Fruit fly (Drosophila melanogaster): Measurements from ENCODE around the gene CG13457.

Gene CG13457

DNA sequence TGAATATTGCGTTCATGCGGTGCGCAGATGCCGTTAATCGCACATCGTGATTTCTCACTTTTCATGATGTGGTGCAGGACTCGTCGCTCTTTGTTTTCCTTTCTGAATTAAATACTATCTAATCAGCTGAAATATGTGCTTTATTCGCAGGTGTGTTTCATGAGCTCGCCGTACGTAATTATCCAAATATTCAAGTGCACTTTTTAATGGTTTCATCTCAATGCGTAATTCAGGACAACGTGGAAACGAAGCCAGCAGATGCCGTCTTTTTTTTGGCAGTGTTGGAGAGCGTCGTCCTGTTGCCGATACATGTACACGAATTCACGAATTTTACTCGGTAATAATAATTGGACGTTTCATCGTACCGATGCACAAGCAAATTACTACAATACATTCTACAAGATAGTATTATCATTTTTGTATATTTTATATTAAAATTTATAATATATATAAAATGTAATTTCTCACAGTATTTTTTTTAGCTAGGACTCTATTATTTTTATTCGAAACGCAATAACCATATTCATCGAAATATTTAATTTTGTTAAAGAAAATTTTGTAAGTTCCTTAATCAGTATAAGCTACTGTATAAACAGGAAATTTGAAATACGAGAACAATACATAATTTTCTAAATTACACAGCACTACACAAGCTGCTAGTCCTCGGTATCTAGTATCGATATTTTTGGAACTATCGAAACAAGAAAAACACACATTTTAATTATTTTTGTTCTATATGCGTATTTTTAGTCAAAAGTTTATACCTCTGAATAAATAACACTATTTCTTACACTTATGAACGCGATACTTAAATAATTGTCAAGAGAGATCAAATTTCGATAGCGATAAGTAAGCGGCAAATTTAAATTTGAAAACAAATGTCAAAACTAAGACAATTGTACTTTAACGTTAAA is 5.7 kb upstream of the CG13457 start, which contains the start of gene CG12316 (continued):
- TF ChIP-seq Jra (GFP tag; optimal IDR thresholded peaks at IDR 0.05) = no peak
- TF ChIP-seq sage (GFP tag; optimal IDR thresholded peaks at IDR 0.05) = no peak

- TF ChIP-seq woc (GFP tag; optimal IDR thresholded peaks at IDR 0.05) (no peak), psq (GFP tag; optimal IDR thresholded peaks at IDR 0.05) (no peak), Vsx2 (GFP tag; optimal IDR thresholded peaks at IDR 0.05; ENCODE audit: partially characterized antibody) (no peak), foxo (GFP tag; optimal IDR thresholded peaks at IDR 0.05) (no peak), pan (optimal IDR thresholded peaks at IDR 0.05) (no peak), sv (GFP tag; optimal IDR thresholded peaks at IDR 0.05) (no peak), sage (GFP tag; optimal IDR thresholded peaks at IDR 0.05) (no peak), Hr83 (GFP tag; optimal IDR thresholded peaks at IDR 0.05; ENCODE audit: poor library complexity, severe bottlenecking) (no peak), CrebA (GFP tag; optimal IDR thresholded peaks at IDR 0.05; ENCODE audit: borderline replicate concordance) (no peak), N (GFP tag; optimal IDR thresholded peaks at IDR 0.05) (no peak)
These were observed 5.5 kb downstream of the CG13457 start for dm6 chr3L:15125717-15126116.

- TF ChIP-seq psq (GFP tag; optimal IDR thresholded peaks at IDR 0.05) (peak; percentile 2), Hnf4 (GFP tag; optimal IDR thresholded peaks at IDR 0.05) (no peak), br (GFP tag; optimal IDR thresholded peaks at IDR 0.05) (peak; percentile 9), Myc (optimal IDR thresholded peaks at IDR 0.05) (no peak), HLH106 (tag; optimal IDR thresholded peaks at IDR 0.05) (no peak), ey (GFP tag; optimal IDR thresholded peaks at IDR 0.05) (no peak), dsf (GFP tag; optimal IDR thresholded peaks at IDR 0.05; ENCODE audit: borderline replicate concordance) (no peak), woc (GFP tag; optimal IDR thresholded peaks at IDR 0.05) (peak; percentile 8), tai (GFP tag; optimal IDR thresholded peaks at IDR 0.05) (no peak), Rel (GFP tag; optimal IDR thresholded peaks at IDR 0.05) (no peak), Rel (tag; optimal IDR thresholded peaks at IDR 0.05) (no peak), OdsH (GFP tag; optimal IDR thresholded peaks at IDR 0.05) (peak; percentile 17), Dif (GFP tag; optimal IDR thresholded peaks at IDR 0.05; ENCODE audit: partially characterized antibody) (peak; percentile 33), dl (GFP tag; optimal IDR thresholded peaks at IDR 0.05; ENCODE audit: insufficient read depth in 1 of 2, partially characterized antibody in 2 of 2) (peak in 1 of 2 experiments; percentile 31), Sp1 (GFP tag; optimal IDR thresholded peaks at IDR 0.05) (no peak)
These were observed 6.0 kb downstream of the CG13457 start, which contains the start of gene CG16959 for dm6 chr3L:15125077-15125652. Gene CG16959, minus strand, starts transcription at chr3L:15125321.

DNA sequence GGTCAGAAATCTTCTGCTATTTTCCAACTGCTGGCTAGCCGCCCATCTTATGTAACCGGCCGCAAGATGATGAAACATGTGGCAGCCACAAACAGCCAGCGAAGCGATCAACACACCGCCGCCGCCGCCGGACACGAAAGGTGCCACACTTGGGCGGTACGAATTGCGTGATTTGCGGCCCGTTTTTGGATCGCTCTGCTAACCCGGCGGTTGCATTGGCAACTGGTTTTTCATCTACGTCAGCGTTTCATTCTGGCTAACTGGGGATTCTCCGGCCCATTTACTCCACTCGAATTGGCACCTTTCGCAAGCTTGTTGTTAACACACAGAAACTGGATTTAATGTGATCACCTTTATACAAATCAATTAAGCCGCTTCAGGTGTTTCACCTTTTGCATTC is 7.4 kb downstream of the CG13457 start:
- TF ChIP-seq tai (GFP tag; optimal IDR thresholded peaks at IDR 0.05) (no peak), Rel (GFP tag; optimal IDR thresholded peaks at IDR 0.05) (no peak), Rel (tag; optimal IDR thresholded peaks at IDR 0.05) (peak; percentile 56)

- TF ChIP-seq Vsx2 (GFP tag; optimal IDR thresholded peaks at IDR 0.05; ENCODE audit: partially characterized antibody) (no peak), br (GFP tag; optimal IDR thresholded peaks at IDR 0.05) (no peak), dmrt93B (GFP tag; optimal IDR thresholded peaks at IDR 0.05) (no peak), sage (GFP tag; optimal IDR thresholded peaks at IDR 0.05) (no peak), lola (GFP tag; optimal IDR thresholded peaks at IDR 0.05) (no peak)
These were observed 9.9 kb downstream of the CG13457 start, which contains the start of gene CG32847 for dm6 chr3L:15121272-15121671. Gene CG32847, plus strand, starts transcription at chr3L:15121572.

DNA sequence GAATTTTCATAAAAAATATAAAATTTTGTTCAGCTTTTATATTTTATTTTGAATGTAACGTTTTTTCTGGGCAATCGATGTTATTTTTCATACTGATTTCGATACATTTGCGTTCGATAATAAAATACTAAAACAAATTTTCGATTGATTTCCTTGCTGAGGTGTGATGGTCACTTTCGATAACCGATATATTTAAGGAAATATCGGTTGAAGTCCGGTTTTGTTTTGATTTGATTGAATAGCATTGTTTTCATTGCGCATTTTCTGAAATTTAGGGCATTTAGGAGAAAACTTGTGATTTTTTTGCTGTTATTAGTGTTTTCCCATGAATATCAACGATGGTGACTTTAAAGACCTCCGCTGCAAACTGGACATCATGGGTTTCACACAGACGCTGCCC is 14.6 kb downstream of the CG13457 start, which contains the start of gene Cep135:
TSS of gene Cep135 (plus strand) at position 202 of the 400 bp plus-strand sequence.
- no peak for TF ChIP-seq dmrt93B (GFP tag; optimal IDR thresholded peaks at IDR 0.05)
- peak; percentile 71 for TF ChIP-seq brk (GFP tag; optimal IDR thresholded peaks at IDR 0.05)
- TF ChIP-seq Dif (GFP tag; optimal IDR thresholded peaks at IDR 0.05; ENCODE audit: partially characterized antibody) = no peak
- TF ChIP-seq usp (GFP tag; optimal IDR thresholded peaks at IDR 0.05) = no peak
- no peak for TF ChIP-seq Sp1 (GFP tag; optimal IDR thresholded peaks at IDR 0.05)
- no peak for TF ChIP-seq dl (GFP tag; optimal IDR thresholded peaks at IDR 0.05; ENCODE audit: insufficient read depth in 1 of 2, partially characterized antibody in 2 of 2)
- no peak for TF ChIP-seq foxo (GFP tag; optimal IDR thresholded peaks at IDR 0.05)
- TF ChIP-seq Abd-B (GFP tag; optimal IDR thresholded peaks at IDR 0.05) = no peak
